Worm (Caenorhabditis elegans) whole organism, midembryonic: ENCODE results near the gene unc-69.

Source experiments
- T22C8.4 ChIP-seq: fragments of 200-800 bp; sonication (Bioruptor generic); IDR thresholded peaks from 2 replicates; pipeline ENCODE4 v1.3.6; 2022; ENCODE audit warnings: missing genetic modification characterization, missing compliant biosample characterization
- cog-1 ChIP-seq: sonication (generic microtip); optimal IDR thresholded peaks from 2 replicates; lab custom pipeline; 2016; ENCODE audit warnings: missing genetic modification characterization, missing compliant biosample characterization
- flt-1 ChIP-seq: fragments of 200-800 bp; sonication (Bioruptor generic); IDR thresholded peaks from 2 replicates; pipeline ENCODE4 v1.3.6; 2022; ENCODE audit warnings: missing genetic modification characterization, missing compliant biosample characterization
- klf-2 ChIP-seq: fragments of 200-800 bp; sonication (Bioruptor generic); conservative IDR thresholded peaks from 2 replicates; pipeline ENCODE4 v1.3.6; 2022; ENCODE audit warnings: missing genetic modification reagents, missing genetic modification characterization, missing compliant biosample characterization
- med-1 ChIP-seq: sonication (generic microtip); optimal IDR thresholded peaks from 2 replicates; lab custom pipeline; 2017; ENCODE audit warnings: missing genetic modification characterization, mild to moderate bottlenecking, missing compliant biosample characterization, antibody characterized with exemption, missing genetic modification reagents; ENCODE audit not compliant: insufficient read depth
- ref-1 ChIP-seq: fragments of 200-800 bp; sonication (Bioruptor generic); conservative IDR thresholded peaks from 2 replicates; pipeline ENCODE4 v1.3.6; 2022; ENCODE audit warnings: missing genetic modification reagents, missing genetic modification characterization, missing compliant biosample characterization
- tab-1 ChIP-seq: fragments of 200-800 bp; sonication (Bioruptor generic); IDR thresholded peaks from 2 replicates; pipeline ENCODE4 v1.3.6; 2022; ENCODE audit warnings: missing genetic modification characterization, missing compliant biosample characterization
- ztf-23 ChIP-seq: fragments of 200-800 bp; sonication (Bioruptor generic); IDR thresholded peaks from 2 replicates; pipeline ENCODE4 v1.3.6; 2022; ENCODE audit warnings: missing genetic modification reagents, missing genetic modification characterization, missing compliant biosample characterization
- ztf-29 ChIP-seq: fragments of 200-800 bp; sonication (Bioruptor generic); IDR thresholded peaks from 2 replicates; pipeline ENCODE4 v1.3.6; 2022; ENCODE audit warnings: missing genetic modification reagents, missing genetic modification characterization, missing compliant biosample characterization

Gene unc-69

DNA sequence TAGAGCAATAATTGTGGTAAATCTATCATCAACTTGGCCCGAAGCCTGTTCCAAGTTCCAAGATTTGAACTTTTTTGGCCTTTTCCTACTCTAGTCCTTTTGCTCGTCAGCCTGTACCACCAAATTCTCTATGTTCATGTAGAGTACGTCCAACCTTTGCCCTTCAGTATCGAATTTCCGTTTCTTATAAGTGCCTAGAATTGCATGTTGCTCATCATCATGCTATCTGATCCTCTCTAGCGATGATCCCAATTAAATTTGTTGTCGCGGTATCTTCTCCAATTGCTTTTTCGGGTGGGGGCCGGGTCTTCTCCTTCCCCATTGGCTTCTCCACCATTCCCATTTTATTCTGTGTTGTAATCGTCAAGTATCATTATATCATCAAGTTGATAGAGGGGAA lies 24.8 kb upstream of the unc-69 start:
- TF ChIP-seq ztf-23 (GFP tag; lab: Robert Waterston, UW) (no peak), T22C8.4 (GFP tag; lab: Robert Waterston, UW) (no peak), tab-1 (GFP tag; lab: Robert Waterston, UW) (no peak), ref-1 (GFP tag; lab: Robert Waterston, UW) (no peak), ztf-29 (GFP tag; lab: Robert Waterston, UW) (no peak), flt-1 (no peak), med-1 (GFP tag; lab: Kevin White, UChicago) (no peak), klf-2 (no peak), cog-1 (no peak)

DNA sequence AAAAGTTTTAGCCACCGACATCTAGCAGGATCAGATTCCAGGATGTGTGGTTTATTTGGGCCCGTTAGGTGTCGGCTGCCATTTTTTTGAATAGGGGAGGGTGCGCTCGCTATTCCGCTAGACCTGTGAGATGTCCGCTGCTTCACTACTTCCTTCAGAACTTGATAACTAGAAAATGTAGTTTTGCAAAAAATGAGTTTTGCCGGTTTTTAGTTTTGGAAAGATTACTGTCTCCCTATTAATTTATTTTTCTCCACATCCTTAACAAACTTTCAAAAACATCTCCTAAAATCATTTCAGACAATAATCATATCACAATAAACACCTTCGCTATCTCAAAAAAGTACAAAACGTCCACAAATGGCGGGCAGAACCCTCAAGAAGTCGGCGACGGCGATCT lies 23.9 kb upstream of the unc-69 start, which contains the start of gene vglu-2:
TSS of gene vglu-2 (plus strand) at position 301 of the 400 bp plus-strand sequence.
- TF ChIP-seq cog-1 (no peak), ztf-29 (GFP tag; lab: Robert Waterston, UW) (no peak), tab-1 (GFP tag; lab: Robert Waterston, UW) (no peak), flt-1 (no peak), ref-1 (GFP tag; lab: Robert Waterston, UW) (no peak), klf-2 (no peak), ztf-23 (GFP tag; lab: Robert Waterston, UW) (no peak), med-1 (GFP tag; lab: Kevin White, UChicago) (no peak), T22C8.4 (GFP tag; lab: Robert Waterston, UW) (no peak)

DNA sequence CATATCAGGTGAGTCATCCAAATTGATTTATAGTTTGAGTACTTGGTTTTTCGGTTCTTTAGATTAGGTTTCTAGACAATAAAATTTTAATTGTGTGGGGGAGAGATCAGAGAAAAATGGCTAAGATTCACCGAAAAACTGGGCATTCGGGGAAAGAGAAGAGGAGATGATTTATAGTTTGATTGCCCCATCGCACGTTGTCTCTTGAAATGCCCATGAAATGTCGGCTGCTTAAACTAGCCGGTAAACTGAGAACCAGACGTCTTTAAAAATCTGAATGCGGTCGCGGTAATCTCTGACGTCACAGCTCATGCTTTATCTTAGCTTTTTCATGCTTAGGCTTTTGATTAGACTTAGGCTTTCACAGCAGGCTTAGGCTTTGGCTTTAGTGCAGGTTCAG lies 21.8 kb upstream of the unc-69 start:
- TF ChIP-seq ztf-23 (GFP tag; lab: Robert Waterston, UW) (no peak), ref-1 (GFP tag; lab: Robert Waterston, UW) (no peak), ztf-29 (GFP tag; lab: Robert Waterston, UW) (no peak), med-1 (GFP tag; lab: Kevin White, UChicago) (no peak), flt-1 (no peak), klf-2 (no peak)

- TF ChIP-seq klf-2 (no peak), T22C8.4 (GFP tag; lab: Robert Waterston, UW) (no peak), ztf-29 (GFP tag; lab: Robert Waterston, UW) (no peak), tab-1 (GFP tag; lab: Robert Waterston, UW) (no peak), ztf-23 (GFP tag; lab: Robert Waterston, UW) (no peak), med-1 (GFP tag; lab: Kevin White, UChicago) (no peak), cog-1 (no peak), ref-1 (GFP tag; lab: Robert Waterston, UW) (no peak), flt-1 (no peak)
These were observed 18.7 kb upstream of the unc-69 start, which contains the start of gene vglu-3 for ce11 chrIII:10300078-10300477. vglu-3 (plus strand) TSS chrIII:10300378.

- TF ChIP-seq klf-2 (no peak), flt-1 (no peak), cog-1 (no peak), ztf-23 (GFP tag; lab: Robert Waterston, UW) (no peak), ztf-29 (GFP tag; lab: Robert Waterston, UW) (no peak), med-1 (GFP tag; lab: Kevin White, UChicago) (no peak), tab-1 (GFP tag; lab: Robert Waterston, UW) (no peak), T22C8.4 (GFP tag; lab: Robert Waterston, UW) (no peak), ref-1 (GFP tag; lab: Robert Waterston, UW) (no peak)
These were observed 13.4 kb upstream of the unc-69 start for ce11 chrIII:10305295-10305694.

DNA sequence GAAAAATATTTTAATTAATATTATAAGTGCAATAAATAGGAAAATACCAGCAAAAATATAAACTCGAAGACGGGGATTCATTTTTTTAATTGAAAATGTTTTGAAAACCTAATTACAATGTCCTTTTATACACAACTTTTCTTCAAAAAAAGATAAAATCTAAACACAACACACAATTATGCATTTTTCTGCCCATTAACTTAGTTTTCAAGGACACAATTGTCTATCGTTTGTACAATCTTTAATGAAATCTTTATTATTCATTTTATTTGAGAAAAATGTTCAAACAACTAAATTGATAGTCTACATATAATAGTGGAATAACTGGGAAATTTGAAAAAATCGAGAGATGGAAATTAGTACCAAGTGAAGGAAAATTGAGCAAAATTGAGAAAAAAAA lies 12.7 kb upstream of the unc-69 start, which contains the start of gene T07A5.1:
TSS of gene T07A5.1 (minus strand) at position 149 of the 400 bp plus-strand sequence.
- no peak for TF ChIP-seq klf-2
- TF ChIP-seq T22C8.4 (GFP tag; lab: Robert Waterston, UW) = no peak
- no peak for TF ChIP-seq tab-1 (GFP tag; lab: Robert Waterston, UW)
- TF ChIP-seq med-1 (GFP tag; lab: Kevin White, UChicago) = no peak
- TF ChIP-seq ztf-23 (GFP tag; lab: Robert Waterston, UW) = no peak
- TF ChIP-seq ref-1 (GFP tag; lab: Robert Waterston, UW) = no peak
- no peak for TF ChIP-seq ztf-29 (GFP tag; lab: Robert Waterston, UW)
- no peak for TF ChIP-seq flt-1
- no peak for TF ChIP-seq cog-1

ce11 chrIII:10311016-10311415 lies 7.7 kb upstream of the unc-69 start, which contains the start of gene T07A5.7:
T07A5.7 (minus strand) TSS chrIII:10311116.
- TF ChIP-seq ztf-23 (GFP tag; lab: Robert Waterston, UW) (no peak), med-1 (GFP tag; lab: Kevin White, UChicago) (no peak), klf-2 (no peak), cog-1 (no peak), ztf-29 (GFP tag; lab: Robert Waterston, UW) (no peak), ref-1 (GFP tag; lab: Robert Waterston, UW) (no peak), T22C8.4 (GFP tag; lab: Robert Waterston, UW) (no peak), flt-1 (no peak), tab-1 (GFP tag; lab: Robert Waterston, UW) (no peak)

ce11 chrIII:10314234-10314633 lies 4.5 kb upstream of the unc-69 start:
- no peak for TF ChIP-seq flt-1
- TF ChIP-seq ztf-29 (GFP tag; lab: Robert Waterston, UW) = no peak
- TF ChIP-seq tab-1 (GFP tag; lab: Robert Waterston, UW) = no peak
- no peak for TF ChIP-seq ztf-23 (GFP tag; lab: Robert Waterston, UW)
- no peak for TF ChIP-seq med-1 (GFP tag; lab: Kevin White, UChicago)
- TF ChIP-seq ref-1 (GFP tag; lab: Robert Waterston, UW) = no peak
- no peak for TF ChIP-seq cog-1

DNA sequence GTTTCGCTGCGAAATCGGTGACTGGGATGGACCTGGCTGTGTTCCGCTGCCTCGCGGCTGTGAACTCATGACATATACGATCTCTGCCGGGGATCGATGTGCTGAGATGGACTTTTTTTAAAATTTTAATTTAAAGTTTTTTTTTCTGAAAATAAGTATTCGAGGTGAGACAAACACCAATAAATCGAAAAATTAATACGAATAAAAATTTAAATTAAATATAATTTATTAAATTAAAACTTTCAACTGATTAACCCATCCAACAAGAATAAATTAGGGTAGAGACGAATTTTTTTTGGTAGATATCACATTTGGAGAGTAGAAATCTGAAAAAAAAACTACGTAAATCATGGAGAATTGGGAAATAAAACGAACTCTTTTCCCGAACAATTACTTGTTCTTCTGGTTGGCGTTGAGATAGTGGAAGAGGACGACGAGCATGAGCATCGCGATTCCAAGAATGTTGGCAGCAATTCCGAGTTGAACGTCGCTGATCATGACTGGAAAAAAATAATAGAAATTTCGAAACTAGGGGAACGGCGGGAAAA lies 603 bp upstream of the unc-69 start, which contains the start of the genes unc-50 and ostf-4:
TSS of gene unc-50 (minus strand) at position 101 of the 548 bp plus-strand sequence.
TSS of gene ostf-4 (minus strand) at position 498 of the 548 bp plus-strand sequence.
- TF ChIP-seq ztf-23 (GFP tag; lab: Robert Waterston, UW) (no peak), cog-1 (no peak)
